Fruit fly (Drosophila melanogaster): ENCODE data around the gene CG17625.

- TF ChIP-seq CG4318 (GFP tag; optimal IDR thresholded peaks at IDR 0.05) (no peak), vri (GFP tag; optimal IDR thresholded peaks at IDR 0.05) (no peak), CG6792 (GFP tag; optimal IDR thresholded peaks at IDR 0.05) (no peak), Smox (GFP tag; optimal IDR thresholded peaks at IDR 0.05) (no peak), Sox102F (GFP tag; optimal IDR thresholded peaks at IDR 0.05) (no peak), Hr38 (GFP tag; optimal IDR thresholded peaks at IDR 0.05) (no peak), CG11762 (GFP tag; optimal IDR thresholded peaks at IDR 0.05; ENCODE audit: insufficient read depth) (no peak), Blimp-1 (GFP tag; optimal IDR thresholded peaks at IDR 0.05) (no peak), ss (GFP tag; optimal IDR thresholded peaks at IDR 0.05) (no peak), CG1621 (tag; optimal IDR thresholded peaks at IDR 0.05) (no peak), CG6808 (GFP tag; optimal IDR thresholded peaks at IDR 0.05) (no peak), CG6854 (GFP tag; optimal IDR thresholded peaks at IDR 0.05) (no peak), lz (GFP tag; optimal IDR thresholded peaks at IDR 0.05) (no peak)
Measured at dm6 chr3R:22718401-22718800, 31.8 kb downstream of the CG17625 start.
